Fruit fly (Drosophila melanogaster): ENCODE data around the gene Gal.

- TF ChIP-seq lola (GFP tag; optimal IDR thresholded peaks at IDR 0.05) (no peak), Sp1 (GFP tag; optimal IDR thresholded peaks at IDR 0.05) (no peak), Vsx2 (GFP tag; optimal IDR thresholded peaks at IDR 0.05; ENCODE audit: partially characterized antibody) (no peak), Hr78 (GFP tag; optimal IDR thresholded peaks at IDR 0.05) (no peak), CrebA (GFP tag; optimal IDR thresholded peaks at IDR 0.05; ENCODE audit: borderline replicate concordance) (no peak), Rel (GFP tag; optimal IDR thresholded peaks at IDR 0.05) (no peak), Rel (tag; optimal IDR thresholded peaks at IDR 0.05) (no peak), brk (GFP tag; optimal IDR thresholded peaks at IDR 0.05) (no peak), Jra (GFP tag; optimal IDR thresholded peaks at IDR 0.05) (no peak)
Measured at dm6 chr2L:5963251-5963650, 43.4 kb downstream of the Gal start.
